Worm (Caenorhabditis elegans): ENCODE measurements around the gene F46C5.9.

F46C5.9 gene

DNA sequence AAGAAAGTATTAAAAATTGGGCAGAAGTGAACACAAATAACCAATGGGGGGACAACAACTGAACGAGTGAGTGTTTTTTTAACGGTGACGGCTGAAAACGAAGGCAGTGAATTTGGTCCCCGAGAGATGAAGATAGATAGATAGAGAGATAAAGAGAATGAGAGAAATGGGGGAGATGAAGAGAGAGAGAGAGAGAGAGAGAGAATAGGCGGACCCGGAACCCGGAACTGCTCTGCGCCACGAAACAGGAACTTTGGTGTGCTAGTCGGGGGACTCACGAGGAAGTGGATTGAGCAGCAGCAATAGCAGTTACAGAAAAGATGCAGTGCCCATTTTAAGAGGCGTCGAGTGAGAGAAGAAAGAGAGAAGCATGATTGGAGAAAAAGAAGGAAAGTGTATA is 14.1 kb downstream of the F46C5.9 start (continued):
- TF ChIP-seq lin-13 (GFP tag; optimal IDR thresholded peaks at IDR 0.05) = no peak
- peak in 1 of 2 experiments; percentile 88 for TF ChIP-seq unc-62 (GFP tag; optimal IDR thresholded peaks at IDR 0.05 in 1 of 2)
- TF ChIP-seq unc-62 (tag; optimal IDR thresholded peaks at IDR 0.05) = no peak
- no peak for TF ChIP-seq saeg-2 (GFP tag; IDR thresholded peaks at IDR 0.05)
- TF ChIP-seq hlh-30 (tag; optimal IDR thresholded peaks at IDR 0.05; ENCODE audit: insufficient read depth) = peak; percentile 67
- TF ChIP-seq spr-1 (tag; optimal IDR thresholded peaks at IDR 0.05) = no peak
- TF ChIP-seq mxl-2 (GFP tag; conservative IDR thresholded peaks at IDR 0.05) = no peak
- TF ChIP-seq T26A8.4 (GFP tag; IDR thresholded peaks at IDR 0.05) = no peak
- TF ChIP-seq ceh-44 (GFP tag; IDR thresholded peaks at IDR 0.05) = no peak
- TF ChIP-seq nhr-48 (tag; optimal IDR thresholded peaks at IDR 0.05) = peak; percentile 54
- no peak for TF ChIP-seq skn-1 (tag; optimal IDR thresholded peaks at IDR 0.05)
- TF ChIP-seq zip-11 (GFP tag; IDR thresholded peaks at IDR 0.05) = no peak
- TF ChIP-seq zfp-2 (tag; optimal IDR thresholded peaks at IDR 0.05) = no peak
- peak; percentile 96 for TF ChIP-seq fkh-10 (GFP tag; optimal IDR thresholded peaks at IDR 0.05)
- TF ChIP-seq daf-12 (tag; optimal IDR thresholded peaks at IDR 0.05) = no peak
- TF ChIP-seq daf-8 (GFP tag; IDR thresholded peaks at IDR 0.05) = no peak
- no peak for TF ChIP-seq unc-39 (tag; optimal IDR thresholded peaks at IDR 0.05)
- TF ChIP-seq mes-2 (tag; optimal IDR thresholded peaks at IDR 0.05; ENCODE audit: poor library complexity, severe bottlenecking) = no peak
- TF ChIP-seq ceh-20 (GFP tag; IDR thresholded peaks at IDR 0.05) = peak; percentile 72; the same call in 1 of the 2 replicates
- TF ChIP-seq D1046.2 (GFP tag; IDR thresholded peaks at IDR 0.05) = no peak
- TF ChIP-seq dmd-9 (GFP tag; IDR thresholded peaks at IDR 0.05) = no peak
- TF ChIP-seq daf-16 (GFP tag; optimal IDR thresholded peaks at IDR 0.05) = peak in 1 of 2 experiments; percentile 49
- TF ChIP-seq daf-16 (tag; optimal IDR thresholded peaks at IDR 0.05) = no peak
- TF ChIP-seq F37D6.2 (tag; optimal IDR thresholded peaks at IDR 0.05) = peak; percentile 59
- TF ChIP-seq nhr-237 (tag; optimal IDR thresholded peaks at IDR 0.05) = no peak
- TF ChIP-seq ces-1 (GFP tag; optimal IDR thresholded peaks at IDR 0.05) = peak; percentile 25
- no peak for TF ChIP-seq F49E8.2 (tag; optimal IDR thresholded peaks at IDR 0.05; ENCODE audit: borderline replicate concordance)
- TF ChIP-seq pha-4 (GFP tag; IDR thresholded peaks at IDR 0.05) = no peak
- TF ChIP-seq pha-4 (tag; optimal IDR thresholded peaks at IDR 0.05) = no peak
- TF ChIP-seq attf-4 (tag; optimal IDR thresholded peaks at IDR 0.05) = no peak
- no peak for TF ChIP-seq nhr-77 (tag; optimal IDR thresholded peaks at IDR 0.05)
- TF ChIP-seq snpc-4 (tag; optimal IDR thresholded peaks at IDR 0.05) = no peak
- TF ChIP-seq F26F4.8 (GFP tag; conservative IDR thresholded peaks at IDR 0.05) = no peak
- peak; percentile 63 for TF ChIP-seq nhr-11 (tag; optimal IDR thresholded peaks at IDR 0.05)
- no peak for TF ChIP-seq zip-2 (tag; optimal IDR thresholded peaks at IDR 0.05)
- TF ChIP-seq ZK546.5 (tag; optimal IDR thresholded peaks at IDR 0.05) = no peak
- peak; percentile 6 for TF ChIP-seq ceh-32 (tag; optimal IDR thresholded peaks at IDR 0.05; ENCODE audit: poor library complexity)
- TF ChIP-seq ceh-82 (tag; optimal IDR thresholded peaks at IDR 0.05) = no peak
- TF ChIP-seq lir-3 (tag; optimal IDR thresholded peaks at IDR 0.05) = no peak

DNA sequence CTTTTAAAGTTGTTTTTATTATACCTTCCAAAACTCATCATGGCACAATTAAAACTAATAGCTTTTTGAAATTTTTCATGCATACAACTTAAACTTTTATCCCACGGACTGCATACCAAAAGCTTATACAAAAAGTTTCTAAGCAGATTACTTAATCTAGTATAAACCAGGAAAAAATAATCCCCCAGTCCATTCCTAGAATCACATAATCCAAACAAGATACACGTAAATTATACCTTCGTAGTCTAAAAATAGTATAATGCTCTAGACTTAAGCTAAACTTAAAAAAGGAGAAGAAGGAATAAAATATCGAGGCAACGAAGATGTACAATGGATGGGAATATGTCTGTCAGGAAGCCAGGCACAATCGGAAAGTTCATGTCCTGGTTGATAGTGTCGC is 15.3 kb downstream of the F46C5.9 start:
- TF ChIP-seq dmd-8 (GFP tag; IDR thresholded peaks at IDR 0.05) = no peak
- TF ChIP-seq zfp-3 (GFP tag; conservative IDR thresholded peaks at IDR 0.05) = no peak
- no peak for TF ChIP-seq mxl-2 (GFP tag; conservative IDR thresholded peaks at IDR 0.05)
- TF ChIP-seq dmd-6 (GFP tag; IDR thresholded peaks at IDR 0.05) = no peak
- TF ChIP-seq fos-1 (tag; optimal IDR thresholded peaks at IDR 0.05) = no peak
- TF ChIP-seq nhr-6 (tag; optimal IDR thresholded peaks at IDR 0.05) = no peak
- TF ChIP-seq snpc-1.2 (GFP tag; IDR thresholded peaks at IDR 0.05) = no peak
- no peak for TF ChIP-seq nhr-237 (tag; optimal IDR thresholded peaks at IDR 0.05)
- TF ChIP-seq nhr-48 (tag; optimal IDR thresholded peaks at IDR 0.05) = no peak
- TF ChIP-seq R02D3.7 (tag; optimal IDR thresholded peaks at IDR 0.05) = no peak
- no peak for TF ChIP-seq ztf-7 (tag; optimal IDR thresholded peaks at IDR 0.05)
- no peak for TF ChIP-seq Y75B8A.6 (GFP tag; IDR thresholded peaks at IDR 0.05)
- no peak for TF ChIP-seq egl-43 (GFP tag; IDR thresholded peaks at IDR 0.05)
- TF ChIP-seq lin-29 (GFP tag; IDR thresholded peaks at IDR 0.05) = no peak
- no peak for TF ChIP-seq dpl-1 (GFP tag; optimal IDR thresholded peaks at IDR 0.05)
- TF ChIP-seq dve-1 (tag; optimal IDR thresholded peaks at IDR 0.05; ENCODE audit: insufficient read depth) = no peak
